Fruit fly (Drosophila melanogaster) whole organism, adult: ENCODE data around the gene Cpr65Ax2.

Source experiments
- CG11617 ChIP-seq: fragments of 200-800 bp; sonication (Bioruptor generic); optimal IDR thresholded peaks from 2 replicates; lab custom pipeline; 2017; ENCODE audit warnings: mild to moderate bottlenecking, missing biosample characterization, missing genetic modification reagents, missing genetic modification characterization
- CG12768 ChIP-seq: fragments of 200-800 bp; sonication (Bioruptor generic); optimal IDR thresholded peaks from 2 replicates; lab custom pipeline; 2017; ENCODE audit warnings: missing biosample characterization, missing genetic modification characterization, mild to moderate bottlenecking, moderate library complexity, missing genetic modification reagents
- CG14711 ChIP-seq: fragments of 200-800 bp; sonication (Bioruptor generic); optimal IDR thresholded peaks from 2 replicates; lab custom pipeline; 2018; ENCODE audit warnings: missing biosample characterization, mild to moderate bottlenecking, missing genetic modification characterization, moderate library complexity
- CG1620 ChIP-seq: fragments of 200-800 bp; sonication (Bioruptor generic); optimal IDR thresholded peaks from 2 replicates; lab custom pipeline; 2016; ENCODE audit warnings: missing biosample characterization, missing genetic modification characterization
- CG33017 ChIP-seq: fragments of 200-800 bp; sonication (Bioruptor generic); optimal IDR thresholded peaks from 2 replicates; lab custom pipeline; 2018; ENCODE audit warnings: missing biosample characterization, mild to moderate bottlenecking, missing genetic modification characterization, moderate library complexity
- CG5204 ChIP-seq: fragments of 200-800 bp; sonication (Bioruptor generic); optimal IDR thresholded peaks from 2 replicates; lab custom pipeline; 2016; ENCODE audit warnings: missing biosample characterization, missing genetic modification characterization
- CG7045 ChIP-seq: fragments of 200-800 bp; sonication (Bioruptor generic); optimal IDR thresholded peaks from 2 replicates; lab custom pipeline; 2017; ENCODE audit warnings: missing biosample characterization, mild to moderate bottlenecking, missing genetic modification characterization
- CG7101 ChIP-seq: fragments of 200-800 bp; sonication (Bioruptor generic); optimal IDR thresholded peaks from 2 replicates; lab custom pipeline; 2018; ENCODE audit warnings: missing biosample characterization, mild to moderate bottlenecking, missing genetic modification characterization, moderate library complexity
- Clk ChIP-seq: fragments of 200-800 bp; sonication (Bioruptor generic); optimal IDR thresholded peaks from 2 replicates; lab custom pipeline; 2017; ENCODE audit warnings: missing biosample characterization, missing genetic modification characterization
- Crg-1 ChIP-seq: fragments of 200-800 bp; sonication (Bioruptor generic); optimal IDR thresholded peaks from 2 replicates; lab custom pipeline; 2016; ENCODE audit warnings: missing biosample characterization, missing genetic modification characterization
- Hr96 ChIP-seq: fragments of 200-800 bp; sonication (Bioruptor generic); optimal IDR thresholded peaks from 2 replicates; lab custom pipeline; 2016; ENCODE audit warnings: missing biosample characterization, missing genetic modification characterization
- Mnt ChIP-seq: fragments of 200-800 bp; sonication (Bioruptor generic); optimal IDR thresholded peaks from 2 replicates; lab custom pipeline; 2016; ENCODE audit warnings: missing biosample characterization, mild to moderate bottlenecking, missing genetic modification characterization
- bab1 ChIP-seq: fragments of 200-800 bp; sonication (Bioruptor generic); optimal IDR thresholded peaks from 3 replicates; lab custom pipeline; 2019; ENCODE audit warnings: missing biosample characterization, mild to moderate bottlenecking, missing genetic modification characterization, moderate library complexity
- cic ChIP-seq: fragments of 200-800 bp; sonication (Bioruptor generic); optimal IDR thresholded peaks from 2 replicates; lab custom pipeline; 2017; ENCODE audit warnings: missing biosample characterization, mild to moderate bottlenecking, missing genetic modification characterization, moderate library complexity
- cnc ChIP-seq, 2 experiments: fragments of >200 bp; optimal IDR thresholded peaks; 2 replicates each; lab custom pipeline; 2017
- kay ChIP-seq: fragments of 200-800 bp; sonication (Bioruptor generic); peaks from one replicate; lab custom pipeline; 2016; ENCODE audit warnings: missing biosample characterization, missing genetic modification characterization, borderline replicate concordance
- ovo ChIP-seq: fragments of 200-800 bp; sonication (Bioruptor generic); optimal IDR thresholded peaks from 2 replicates; lab custom pipeline; 2016; ENCODE audit warnings: missing biosample characterization, missing genetic modification characterization
- pad ChIP-seq: fragments of 200-800 bp; sonication (Bioruptor generic); optimal IDR thresholded peaks from 3 replicates; lab custom pipeline; 2017; ENCODE audit warnings: missing biosample characterization, missing genetic modification characterization, mild to moderate bottlenecking, moderate library complexity, missing genetic modification reagents
- tj ChIP-seq: fragments of 200-800 bp; sonication (Bioruptor generic); optimal IDR thresholded peaks from 3 replicates; lab custom pipeline; 2017; ENCODE audit warnings: missing biosample characterization, mild to moderate bottlenecking, missing genetic modification characterization, moderate library complexity
- toe ChIP-seq: fragments of 200-800 bp; sonication (Bioruptor generic); optimal IDR thresholded peaks from 2 replicates; lab custom pipeline; 2016; ENCODE audit warnings: missing biosample characterization, missing genetic modification characterization

The Cpr65Ax2 gene

DNA sequence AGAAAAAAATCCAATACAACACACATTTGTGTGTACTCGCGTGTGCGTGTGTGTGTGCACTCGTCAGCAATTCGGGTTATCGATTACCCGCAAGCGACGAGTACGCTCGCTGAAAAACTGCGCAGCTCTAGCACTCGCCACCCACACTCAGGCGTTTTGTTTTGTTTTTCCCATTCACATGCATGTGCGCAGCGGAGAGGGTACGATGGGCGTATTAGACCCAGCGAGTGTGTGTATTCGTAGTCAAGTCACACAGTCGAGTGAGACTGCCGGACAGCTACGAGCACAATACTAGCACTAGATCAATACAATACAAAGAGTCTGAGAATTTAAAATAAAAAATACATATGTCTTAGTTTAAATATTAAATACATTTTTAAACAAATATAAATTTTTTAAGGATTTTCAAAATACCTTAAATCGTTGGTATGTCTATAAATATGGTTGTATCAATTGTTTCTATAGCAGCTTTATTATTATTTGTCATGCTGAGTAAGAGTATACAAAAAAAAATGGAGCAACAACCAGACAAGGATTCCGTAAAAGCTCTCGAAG is 34.3 kb upstream of the Cpr65Ax2 start, which contains the start of the genes D19B and CG43293:
D19B (minus strand) TSS at position 37 of the 555 bp plus-strand sequence.
CG43293 (plus strand) TSS at position 306 of the 555 bp plus-strand sequence.
- peak; percentile 65 for TF ChIP-seq Hr96
- TF ChIP-seq cic: peak; percentile 98
- TF ChIP-seq Mnt (GFP tag; lab: Kevin White, UChicago): peak; percentile 100
- peak; percentile 78 for TF ChIP-seq CG7045 (GFP tag; lab: Kevin White, UChicago)
- peak; percentile 64 for TF ChIP-seq CG5204
- peak; percentile 60 for TF ChIP-seq toe
- TF ChIP-seq Clk (GFP tag; lab: Kevin White, UChicago): peak; percentile 66
- peak; percentile 84 for TF ChIP-seq bab1 (GFP tag; lab: Kevin White, UChicago)
- peak; percentile 3 for TF ChIP-seq ovo (GFP tag; lab: Kevin White, UChicago)
- TF ChIP-seq CG12768 (GFP tag; lab: Kevin White, UChicago): peak; percentile 76
- TF ChIP-seq CG7101 (tag; lab: Kevin White, UChicago): peak; percentile 74
- TF ChIP-seq CG1620 (GFP tag; lab: Kevin White, UChicago): peak; percentile 76
- TF ChIP-seq CG14711 (tag; lab: Kevin White, UChicago): peak; percentile 74
- TF ChIP-seq cnc (optimal IDR thresholded peaks at IDR 0.05; lab: Kevin White, UChicago): no peak
- peak; percentile 54 for TF ChIP-seq Crg-1 (GFP tag; lab: Kevin White, UChicago)
- TF ChIP-seq pad (GFP tag; lab: Kevin White, UChicago): peak; percentile 54
- peak; percentile 82 for TF ChIP-seq CG11617
- TF ChIP-seq kay: no peak
- TF ChIP-seq CG33017: peak; percentile 75
- TF ChIP-seq tj (GFP tag; lab: Kevin White, UChicago): peak; percentile 78

DNA sequence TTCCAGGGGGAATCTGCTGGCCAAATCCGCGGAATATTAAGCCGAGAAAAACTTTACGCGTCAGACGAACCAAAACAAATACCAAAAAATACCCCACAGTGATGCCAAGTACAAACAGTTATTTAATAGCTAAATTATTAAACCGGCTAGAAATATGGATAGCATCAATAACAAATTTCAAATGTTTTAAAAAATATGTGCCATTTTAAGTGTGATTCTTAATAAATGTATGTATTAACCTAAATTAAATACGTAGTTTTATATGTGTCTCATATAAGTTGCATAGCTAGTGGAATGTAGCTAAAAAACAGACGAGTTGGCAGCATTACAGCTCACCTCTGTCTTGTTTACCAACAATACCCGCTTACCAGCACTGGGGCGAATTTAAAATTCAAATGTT is 31.1 kb upstream of the Cpr65Ax2 start, which contains the start of gene CG10274:
CG10274 (minus strand) TSS at position 54 of the 400 bp plus-strand sequence.
- peak; percentile 45 for TF ChIP-seq CG33017
- peak; percentile 52 for TF ChIP-seq Clk (GFP tag; lab: Kevin White, UChicago)
- TF ChIP-seq cnc (optimal IDR thresholded peaks at IDR 0.05; lab: Kevin White, UChicago): no peak
- no peak for TF ChIP-seq CG5204
- TF ChIP-seq bab1 (GFP tag; lab: Kevin White, UChicago): peak; percentile 61
- TF ChIP-seq CG11617: peak; percentile 75
- TF ChIP-seq CG12768 (GFP tag; lab: Kevin White, UChicago): peak; percentile 73
- TF ChIP-seq cic: peak; percentile 23
- peak; percentile 77 for TF ChIP-seq CG7101 (tag; lab: Kevin White, UChicago)
- peak; percentile 79 for TF ChIP-seq toe
- peak; percentile 74 for TF ChIP-seq Crg-1 (GFP tag; lab: Kevin White, UChicago)
- peak; percentile 52 for TF ChIP-seq ovo (GFP tag; lab: Kevin White, UChicago)
- TF ChIP-seq kay: no peak
- TF ChIP-seq pad (GFP tag; lab: Kevin White, UChicago): peak; percentile 70
- TF ChIP-seq tj (GFP tag; lab: Kevin White, UChicago): peak; percentile 42
- TF ChIP-seq CG14711 (tag; lab: Kevin White, UChicago): peak; percentile 76
- TF ChIP-seq Mnt (GFP tag; lab: Kevin White, UChicago): peak; percentile 41
- TF ChIP-seq Hr96: peak; percentile 68
- peak; percentile 67 for TF ChIP-seq CG7045 (GFP tag; lab: Kevin White, UChicago)
- TF ChIP-seq CG1620 (GFP tag; lab: Kevin White, UChicago): peak; percentile 82

DNA sequence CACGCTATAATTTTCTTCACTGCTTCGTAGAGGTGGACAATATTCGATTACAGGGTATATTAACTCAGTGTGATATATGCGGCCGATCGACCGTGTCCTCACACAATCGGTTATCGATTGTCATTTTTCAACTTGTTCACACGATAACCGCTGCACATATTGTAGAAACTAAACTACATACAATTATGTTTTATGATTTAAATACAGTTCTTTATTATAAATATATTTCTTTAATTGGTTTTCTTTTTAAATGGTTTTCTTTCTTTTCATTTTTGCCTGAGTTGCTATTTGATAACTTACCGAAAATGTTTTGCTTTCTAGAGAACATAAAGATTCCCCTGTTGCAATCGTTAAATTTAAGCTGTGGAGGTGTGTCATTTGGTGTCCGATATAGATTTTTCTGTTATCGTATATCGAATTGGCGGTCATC is 23.2 kb upstream of the Cpr65Ax2 start, which contains the start of the genes fmt and CG7376:
fmt (minus strand) TSS at position 55 of the 430 bp plus-strand sequence.
CG7376 (plus strand) TSS at position 423 of the 430 bp plus-strand sequence.
- TF ChIP-seq CG7101 (tag; lab: Kevin White, UChicago) (peak; percentile 30), CG14711 (tag; lab: Kevin White, UChicago) (peak; percentile 48), CG1620 (GFP tag; lab: Kevin White, UChicago) (peak; percentile 3), Clk (GFP tag; lab: Kevin White, UChicago) (no peak), CG12768 (GFP tag; lab: Kevin White, UChicago) (peak; percentile 32), tj (GFP tag; lab: Kevin White, UChicago) (no peak), CG11617 (peak; percentile 27), Mnt (GFP tag; lab: Kevin White, UChicago) (peak; percentile 20), CG5204 (no peak), CG7045 (GFP tag; lab: Kevin White, UChicago) (peak; percentile 37), toe (peak; percentile 24)

DNA sequence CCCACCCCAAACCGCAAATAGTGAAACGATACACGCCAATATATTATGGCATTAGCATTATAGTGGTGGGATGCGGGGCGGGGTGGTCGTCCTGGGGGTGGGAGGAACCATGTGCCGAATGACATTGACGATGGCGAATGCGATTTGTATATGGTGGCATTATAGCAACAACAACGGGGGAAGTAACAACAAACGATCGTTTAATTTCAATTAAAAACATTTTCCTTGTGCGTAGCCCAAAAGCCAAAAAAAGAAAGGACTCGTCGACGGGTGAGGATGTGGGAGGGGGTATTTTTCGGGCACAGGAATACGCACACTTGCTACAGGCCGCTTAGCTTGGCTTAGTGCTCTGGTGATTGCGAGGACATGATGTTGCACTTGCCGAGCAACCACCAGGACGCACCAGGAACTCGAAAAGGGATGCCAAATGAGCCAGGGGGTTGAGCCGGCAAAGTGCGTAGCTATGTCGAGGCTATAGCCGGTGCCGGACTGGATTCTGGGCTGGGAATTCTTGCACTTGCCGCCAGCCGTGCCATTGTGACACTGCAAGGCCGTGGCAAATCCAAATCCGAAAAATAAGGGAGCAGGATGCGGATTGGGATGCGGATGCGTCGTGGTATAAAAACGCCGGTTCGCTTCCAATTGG is 11.9 kb upstream of the Cpr65Ax2 start, which contains the start of gene Prdm13:
Prdm13 (plus strand) TSS at position 645 of the 646 bp plus-strand sequence.
- TF ChIP-seq Mnt (GFP tag; lab: Kevin White, UChicago): no peak
- TF ChIP-seq CG7045 (GFP tag; lab: Kevin White, UChicago): no peak
- TF ChIP-seq Crg-1 (GFP tag; lab: Kevin White, UChicago): no peak
- TF ChIP-seq CG33017: no peak
- TF ChIP-seq ovo (GFP tag; lab: Kevin White, UChicago): no peak
- no peak for TF ChIP-seq Hr96
- TF ChIP-seq CG7101 (tag; lab: Kevin White, UChicago): no peak
- TF ChIP-seq CG12768 (GFP tag; lab: Kevin White, UChicago): no peak
- no peak for TF ChIP-seq pad (GFP tag; lab: Kevin White, UChicago)
- no peak for TF ChIP-seq bab1 (GFP tag; lab: Kevin White, UChicago)
- no peak for TF ChIP-seq CG5204
- no peak for TF ChIP-seq CG11617
- no peak for TF ChIP-seq CG14711 (tag; lab: Kevin White, UChicago)

DNA sequence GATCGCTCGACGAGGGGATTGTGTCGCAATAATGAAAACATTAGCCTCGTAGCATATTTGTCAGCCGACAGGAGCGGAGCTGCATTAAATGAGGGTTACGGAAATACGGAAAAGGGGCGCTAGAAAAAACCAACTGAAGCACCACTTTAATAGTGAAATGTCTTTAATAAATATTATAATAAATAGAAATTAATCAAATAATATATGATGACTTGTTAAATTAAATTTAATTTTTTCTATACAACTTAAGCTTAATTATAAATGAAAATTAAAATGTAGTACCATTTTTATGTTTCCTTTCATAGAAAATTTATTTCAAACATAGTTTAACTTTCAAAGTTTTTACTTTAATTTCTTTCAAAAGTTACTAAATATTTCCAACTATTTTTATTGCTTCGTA is 11.3 kb upstream of the Cpr65Ax2 start:
- TF ChIP-seq Crg-1 (GFP tag; lab: Kevin White, UChicago) (no peak), CG7045 (GFP tag; lab: Kevin White, UChicago) (no peak), Mnt (GFP tag; lab: Kevin White, UChicago) (no peak), tj (GFP tag; lab: Kevin White, UChicago) (no peak), CG33017 (no peak), cic (no peak)
